Worm (Caenorhabditis elegans) whole organism, young adult: ENCODE measurements around the gene Y57G11B.6.

Experiments
- B0035.1 ChIP-seq: sonication (generic microtip); optimal IDR thresholded peaks from 2 replicates; lab custom pipeline; 2016; ENCODE audit warnings: missing genetic modification characterization, mild to moderate bottlenecking, missing compliant biosample characterization, missing genotype, missing genetic modification reagents
- F10E7.11 ChIP-seq: sonication (generic microtip); optimal IDR thresholded peaks from 2 replicates; lab custom pipeline; 2017; ENCODE audit warnings: mild to moderate bottlenecking, missing genetic modification characterization, moderate library complexity, missing compliant biosample characterization
- F37B4.10 ChIP-seq: fragments of 200-800 bp; sonication (Bioruptor generic); IDR thresholded peaks from 2 replicates; pipeline ENCODE4 v1.3.6; 2022; ENCODE audit warnings: missing genetic modification characterization, missing compliant biosample characterization
- T07F8.4 ChIP-seq: sonication (generic microtip); optimal IDR thresholded peaks from 2 replicates; lab custom pipeline; 2016; ENCODE audit warnings: mild to moderate bottlenecking, missing genetic modification characterization, moderate library complexity, missing compliant biosample characterization
- Y53G8AR.9 ChIP-seq: fragments of 200-800 bp; sonication (Bioruptor generic); conservative IDR thresholded peaks from 2 replicates; pipeline ENCODE4 v1.3.6; 2022; ENCODE audit warnings: missing genetic modification reagents, missing genetic modification characterization, missing compliant biosample characterization
- Y56A3A.18 ChIP-seq: fragments of 200-800 bp; sonication (Bioruptor generic); IDR thresholded peaks from 2 replicates; pipeline ENCODE4 v1.3.6; 2022; ENCODE audit warnings: missing genetic modification reagents, missing genetic modification characterization, missing compliant biosample characterization
- Y79H2A.3 ChIP-seq: fragments of 200-800 bp; sonication (Bioruptor generic); conservative IDR thresholded peaks from 2 replicates; pipeline ENCODE4 v1.3.6; 2022; ENCODE audit warnings: missing genetic modification reagents, missing genetic modification characterization, missing compliant biosample characterization
- Y95B8A.8 ChIP-seq: fragments of 200-800 bp; sonication (Bioruptor generic); IDR thresholded peaks from 2 replicates; pipeline ENCODE4 v1.3.6; 2022; ENCODE audit warnings: missing genetic modification reagents, missing genetic modification characterization, missing compliant biosample characterization
- ZK185.1 ChIP-seq: sonication (generic microtip); optimal IDR thresholded peaks from 2 replicates; lab custom pipeline; 2016; ENCODE audit warnings: mild to moderate bottlenecking, missing genetic modification characterization, missing compliant biosample characterization; ENCODE audit not compliant: poor library complexity, severe bottlenecking
- athp-1 ChIP-seq: sonication (generic microtip); optimal IDR thresholded peaks from 2 replicates; lab custom pipeline; 2017; ENCODE audit warnings: mild to moderate bottlenecking, missing genetic modification characterization, missing compliant biosample characterization
- attf-6 ChIP-seq: fragments of 200-800 bp; sonication (Bioruptor generic); IDR thresholded peaks from 2 replicates; pipeline ENCODE4 v1.3.6; 2022; ENCODE audit warnings: missing genetic modification reagents, missing genetic modification characterization, missing compliant biosample characterization
- ceh-91 ChIP-seq: fragments of 200-800 bp; sonication (Bioruptor generic); IDR thresholded peaks from 2 replicates; pipeline ENCODE4 v1.3.6; 2022; ENCODE audit warnings: missing genetic modification reagents, missing genetic modification characterization, missing compliant biosample characterization
- die-1 ChIP-seq: sonication (generic microtip); optimal IDR thresholded peaks from 2 replicates; lab custom pipeline; 2016; ENCODE audit warnings: missing genotype, mild to moderate bottlenecking, missing genetic modification characterization, missing compliant biosample characterization
- dpff-1 ChIP-seq: sonication (generic microtip); optimal IDR thresholded peaks from 2 replicates; lab custom pipeline; 2017; ENCODE audit warnings: mild to moderate bottlenecking, missing genetic modification characterization, missing compliant biosample characterization
- efl-1 ChIP-seq: fragments of 150-350 bp; optimal IDR thresholded peaks from 2 replicates; lab custom pipeline; 2014; ENCODE audit warnings: missing biosample characterization, missing genetic modification reagents, missing genetic modification characterization
- egrh-3 ChIP-seq: fragments of 200-800 bp; sonication (Bioruptor generic); IDR thresholded peaks from 2 replicates; pipeline ENCODE4 v1.3.6; 2022; ENCODE audit warnings: missing genetic modification reagents, missing genetic modification characterization, missing compliant biosample characterization
- gei-17 ChIP-seq: fragments of 200-800 bp; sonication (Bioruptor generic); optimal IDR thresholded peaks from 2 replicates; lab custom pipeline; 2018; ENCODE audit warnings: mild to moderate bottlenecking, missing genetic modification characterization, missing compliant biosample characterization
- him-1 ChIP-seq: sonication (generic microtip); optimal IDR thresholded peaks from 2 replicates; lab custom pipeline; 2016; ENCODE audit warnings: missing genotype, missing genetic modification reagents, missing genetic modification characterization, missing compliant biosample characterization
- hrde-1 ChIP-seq: sonication (generic microtip); optimal IDR thresholded peaks from 2 replicates; lab custom pipeline; 2016; ENCODE audit warnings: missing genetic modification characterization, mild to moderate bottlenecking, missing compliant biosample characterization, moderate library complexity, missing genotype, missing genetic modification reagents, borderline replicate concordance
- lag-1 ChIP-seq: fragments of 200-800 bp; sonication (Bioruptor generic); IDR thresholded peaks from 2 replicates; pipeline ENCODE4 v1.3.6; 2022; ENCODE audit warnings: missing genetic modification reagents, missing genetic modification characterization, missing compliant biosample characterization
- lin-26 ChIP-seq: fragments of 200-800 bp; sonication (Bioruptor generic); IDR thresholded peaks from 2 replicates; pipeline ENCODE4 v1.3.6; 2022; ENCODE audit warnings: missing genetic modification reagents, missing genetic modification characterization, missing compliant biosample characterization
- madf-3 ChIP-seq: fragments of 200-800 bp; sonication (Bioruptor generic); IDR thresholded peaks from 2 replicates; pipeline ENCODE4 v1.3.6; 2022; ENCODE audit warnings: missing genetic modification reagents, missing genetic modification characterization, missing compliant biosample characterization
- madf-6 ChIP-seq: fragments of 200-800 bp; sonication (Bioruptor generic); IDR thresholded peaks from 2 replicates; pipeline ENCODE4 v1.3.6; 2022; ENCODE audit warnings: missing genetic modification reagents, missing genetic modification characterization, missing compliant biosample characterization
- mxl-1 ChIP-seq: sonication (generic microtip); optimal IDR thresholded peaks from 2 replicates; lab custom pipeline; 2016; ENCODE audit warnings: missing genetic modification characterization, missing compliant biosample characterization
- nfya-1 ChIP-seq: sonication (generic microtip); optimal IDR thresholded peaks from 2 replicates; lab custom pipeline; 2017; ENCODE audit warnings: antibody characterized with exemption, missing compliant biosample characterization, missing genetic modification characterization, borderline replicate concordance; ENCODE audit not compliant: insufficient read depth
- nfya-2 ChIP-seq: fragments of 200-800 bp; sonication (Bioruptor generic); IDR thresholded peaks from 2 replicates; pipeline ENCODE4 v1.3.6; 2022; ENCODE audit warnings: missing genetic modification reagents, missing genetic modification characterization, missing compliant biosample characterization
- nhr-80 ChIP-seq: sonication (generic microtip); optimal IDR thresholded peaks from 2 replicates; lab custom pipeline; 2016; ENCODE audit warnings: missing genetic modification characterization, missing compliant biosample characterization
- pha-4 ChIP-seq: fragments of 150-350 bp; sonication (generic microtip); optimal IDR thresholded peaks from 2 replicates; lab custom pipeline; 2014; ENCODE audit warnings: missing biosample characterization, missing genetic modification reagents, missing genetic modification characterization
- sea-2 ChIP-seq: fragments of 200-800 bp; sonication (Bioruptor generic); IDR thresholded peaks from 2 replicates; pipeline ENCODE4 v1.3.6; 2022; ENCODE audit warnings: missing genetic modification characterization, missing compliant biosample characterization
- snpc-4 ChIP-seq, 5 experiments: fragments of 150-350 bp in 1 of 5; sonication (generic microtip) in 4 of 5; optimal IDR thresholded peaks; 2 replicates each; lab custom pipeline; 2014 to 2018; ENCODE audit warnings: missing genetic modification characterization in 5 of 5, missing biosample characterization in 3 of 5, antibody characterized with exemption in 2 of 5, mild to moderate bottlenecking in 2 of 5, missing compliant biosample characterization in 2 of 5, missing genotype in 2 of 5, moderate library complexity in 2 of 5, missing genetic modification reagents in 1 of 5
- tbp1 ChIP-seq: fragments of 200-800 bp; sonication (Bioruptor generic); optimal IDR thresholded peaks from 2 replicates; lab custom pipeline; 2018; ENCODE audit warnings: mild to moderate bottlenecking, missing genetic modification characterization, missing compliant biosample characterization
- unc-130 ChIP-seq: sonication (generic microtip); optimal IDR thresholded peaks from 2 replicates; lab custom pipeline; 2016; ENCODE audit warnings: missing genetic modification reagents, missing genetic modification characterization, missing compliant biosample characterization
- xnd-1 ChIP-seq: sonication (generic microtip); optimal IDR thresholded peaks from 2 replicates; lab custom pipeline; 2016; ENCODE audit warnings: missing genotype, missing genetic modification reagents, missing genetic modification characterization, missing compliant biosample characterization
- ztf-22 ChIP-seq: fragments of 200-800 bp; sonication (Bioruptor generic); optimal IDR thresholded peaks from 2 replicates; lab custom pipeline; 2018; ENCODE audit warnings: mild to moderate bottlenecking, missing genetic modification characterization, moderate library complexity, missing compliant biosample characterization
- ztf-28 ChIP-seq: fragments of 200-800 bp; sonication (Bioruptor generic); IDR thresholded peaks from 2 replicates; pipeline ENCODE4 v1.3.6; 2022; ENCODE audit warnings: missing genetic modification reagents, missing genetic modification characterization, missing compliant biosample characterization
- ztf-3 ChIP-seq: fragments of 200-800 bp; sonication (Bioruptor generic); optimal IDR thresholded peaks from 2 replicates; lab custom pipeline; 2018; ENCODE audit warnings: mild to moderate bottlenecking, missing genetic modification characterization, missing compliant biosample characterization

The Y57G11B.6 gene

DNA sequence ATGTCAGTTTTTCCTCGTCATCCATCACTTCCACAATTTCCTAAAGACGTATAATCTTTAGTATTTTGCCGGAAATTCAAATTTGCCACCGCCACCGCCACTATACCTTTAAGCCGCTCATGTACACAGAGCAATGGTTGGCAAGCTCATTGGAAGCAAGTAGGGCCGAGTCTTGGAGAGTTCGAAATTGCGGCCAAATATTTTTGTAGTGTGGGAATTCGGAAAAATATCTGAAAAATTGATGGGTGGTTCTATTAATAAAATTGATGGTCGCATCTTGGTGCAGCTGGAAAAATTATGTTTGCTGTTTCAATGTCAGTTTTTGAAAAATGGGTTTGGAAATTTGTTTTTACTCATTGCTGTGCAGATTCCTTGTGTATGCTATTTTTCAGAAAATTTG lies 16.9 kb upstream of the Y57G11B.6 start:
- TF ChIP-seq F37B4.10 (GFP tag; lab: Robert Waterston, UW) = 0 out of 2 replicates have a peak, but pooled peaks have one; percentile 81
- no peak for TF ChIP-seq die-1

- TF ChIP-seq Y53G8AR.9 (GFP tag; lab: Robert Waterston, UW) (no peak), ztf-3 (GFP tag; lab: Kevin White, UChicago) (no peak), athp-1 (no peak), hrde-1 (no peak), Y56A3A.18 (GFP tag; lab: Robert Waterston, UW) (no peak), nfya-2 (GFP tag; lab: Robert Waterston, UW) (no peak), lin-26 (GFP tag; lab: Robert Waterston, UW) (no peak), Y95B8A.8 (no peak), ZK185.1 (no peak), gei-17 (no peak), ceh-91 (GFP tag; lab: Robert Waterston, UW) (no peak), nfya-1 (tag; lab: Kevin White, UChicago) (no peak)
These were observed 10.4 kb upstream of the Y57G11B.6 start, which contains the start of gene Y57G11B.2 for ce11 chrIV:14565062-14565461. Gene Y57G11B.2, plus strand, starts transcription at chrIV:14565362.

DNA sequence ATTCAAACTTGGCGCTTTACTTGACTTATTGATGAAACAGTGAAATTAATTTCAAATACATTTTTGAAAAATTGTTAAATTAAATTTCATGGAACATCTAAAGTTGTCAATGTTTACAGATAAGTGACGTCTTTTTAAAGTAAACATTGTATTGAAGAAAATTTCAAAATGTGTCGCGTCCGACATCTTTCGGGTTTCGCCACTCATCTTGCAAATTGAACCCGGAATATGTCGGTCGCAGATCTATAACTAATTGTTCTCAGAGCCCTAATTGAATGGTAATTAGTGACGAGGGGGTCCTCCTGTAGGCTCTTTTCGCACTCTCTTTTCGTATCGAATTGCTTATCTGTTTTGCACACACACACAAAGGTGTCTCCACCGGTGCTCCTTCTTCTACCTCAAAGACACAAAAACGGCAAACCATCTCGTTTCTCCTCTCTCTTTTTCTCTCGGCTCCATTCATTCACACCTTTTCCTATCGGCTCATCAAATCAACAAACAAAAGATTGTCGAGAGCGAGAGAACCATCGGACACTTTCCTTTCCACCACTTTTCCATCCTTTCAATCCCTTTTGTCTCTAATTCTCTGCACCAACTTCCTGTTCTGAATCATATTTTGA lies 8.1 kb upstream of the Y57G11B.6 start:
- no peak for TF ChIP-seq tbp1
- TF ChIP-seq attf-6 (GFP tag; lab: Robert Waterston, UW) = peak; percentile 27; the same call in 1 of the 2 replicates
- TF ChIP-seq mxl-1 (tag; lab: Kevin White, UChicago) = no peak
- peak; percentile 44 for TF ChIP-seq nhr-80 (tag; lab: Kevin White, UChicago)
- no peak for TF ChIP-seq lag-1 (GFP tag; lab: Robert Waterston, UW)
- TF ChIP-seq T07F8.4 (tag; lab: Kevin White, UChicago) = no peak
- peak; percentile 34 for TF ChIP-seq snpc-4 (GFP tag; optimal IDR thresholded peaks at IDR 0.05; lab: Kevin White, UChicago)
- peak; percentile 8 to 87 (median 44) for TF ChIP-seq snpc-4 (tag; optimal IDR thresholded peaks at IDR 0.05; lab: Kevin White, UChicago)
- TF ChIP-seq Y79H2A.3 = no peak

ce11 chrIV:14561677-14562076 lies 7.0 kb upstream of the Y57G11B.6 start:
- TF ChIP-seq pha-4 = peak; percentile 20
- TF ChIP-seq madf-3 (GFP tag; lab: Robert Waterston, UW) = no peak

ce11 chrIV:14559267-14559666 lies 4.6 kb upstream of the Y57G11B.6 start:
- TF ChIP-seq nhr-80 (tag; lab: Kevin White, UChicago) (no peak), ztf-28 (GFP tag; lab: Robert Waterston, UW) (no peak), efl-1 (GFP tag; lab: Kevin White, UChicago) (no peak), egrh-3 (GFP tag; lab: Robert Waterston, UW) (no peak), unc-130 (GFP tag; lab: Kevin White, UChicago) (no peak), xnd-1 (no peak), F10E7.11 (tag; lab: Kevin White, UChicago) (no peak), dpff-1 (no peak), madf-6 (GFP tag; lab: Robert Waterston, UW) (no peak), B0035.1 (no peak), him-1 (no peak), gei-17 (no peak), sea-2 (no peak), ztf-22 (GFP tag; lab: Kevin White, UChicago) (no peak)
